Worm (Caenorhabditis elegans): ENCODE results near the gene ulp-4.

DNA sequence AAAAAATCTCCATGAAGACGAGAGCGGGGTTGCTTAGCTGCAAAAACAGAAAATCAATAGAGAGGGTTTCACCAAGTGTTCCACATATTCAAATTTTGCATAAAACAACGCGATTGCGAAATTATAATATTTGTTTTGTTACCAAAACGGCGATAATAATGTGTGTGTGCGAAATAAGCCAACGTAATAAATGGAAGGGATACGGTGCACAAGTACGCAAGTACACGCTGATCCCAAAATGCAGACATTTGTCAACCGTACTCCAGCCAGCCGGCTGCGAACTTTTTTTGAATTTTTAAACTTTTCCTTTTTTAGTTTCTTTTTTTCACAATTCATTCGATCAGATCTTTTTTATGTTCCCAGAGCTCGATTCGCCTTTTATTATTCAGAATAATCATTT, 4.9 kb upstream of the ulp-4 start, which contains the start of gene ire-1:
- TF ChIP-seq mls-2 (tag; optimal IDR thresholded peaks at IDR 0.05) (no peak), ztf-11 (tag; optimal IDR thresholded peaks at IDR 0.05) (no peak), ces-1 (GFP tag; optimal IDR thresholded peaks at IDR 0.05) (no peak), elt-1 (tag; optimal IDR thresholded peaks at IDR 0.05; ENCODE audit: borderline replicate concordance, insufficient read depth) (no peak), nhr-76 (tag; optimal IDR thresholded peaks at IDR 0.05) (no peak), sptf-1 (tag; optimal IDR thresholded peaks at IDR 0.05) (no peak), lsy-2 (tag; optimal IDR thresholded peaks at IDR 0.05) (peak; percentile 99)

All from whole organism, mixed stage, embryonic.